Worm (Caenorhabditis elegans) whole organism, young adult: ENCODE measurements around the gene ugt-67.

ENCODE experiments used
- B0019.2 ChIP-seq: fragments of 200-800 bp; sonication (Bioruptor generic); conservative IDR thresholded peaks from 2 replicates; pipeline ENCODE4 v1.3.6; 2022; ENCODE audit warnings: missing genetic modification reagents, missing genetic modification characterization, missing compliant biosample characterization
- B0336.3 ChIP-seq: fragments of 200-800 bp; sonication (Bioruptor generic); IDR thresholded peaks from 2 replicates; pipeline ENCODE4 v1.3.6; 2022; ENCODE audit warnings: missing genetic modification characterization, missing compliant biosample characterization
- C06A6.2 ChIP-seq: fragments of 200-800 bp; sonication (Bioruptor generic); conservative IDR thresholded peaks from 2 replicates; pipeline ENCODE4 v1.3.6; 2022; ENCODE audit warnings: missing genetic modification characterization, missing compliant biosample characterization
- F49E8.2 ChIP-seq: sonication (generic microtip); optimal IDR thresholded peaks from 3 replicates; lab custom pipeline; 2017; ENCODE audit warnings: missing genetic modification characterization, mild to moderate bottlenecking, missing compliant biosample characterization, antibody characterized with exemption, moderate library complexity; ENCODE audit not compliant: insufficient read depth
- F52B5.7 ChIP-seq: sonication (generic microtip); optimal IDR thresholded peaks from 2 replicates; lab custom pipeline; 2016; ENCODE audit warnings: mild to moderate bottlenecking, missing genetic modification characterization, missing compliant biosample characterization
- F57A8.1 ChIP-seq: fragments of 200-800 bp; sonication (Bioruptor generic); optimal IDR thresholded peaks from 2 replicates; lab custom pipeline; 2018; ENCODE audit warnings: mild to moderate bottlenecking, missing genetic modification characterization, moderate library complexity, missing compliant biosample characterization
- K11D2.4 ChIP-seq: fragments of 200-800 bp; sonication (Bioruptor generic); IDR thresholded peaks from 2 replicates; pipeline ENCODE4 v1.3.6; 2022; ENCODE audit warnings: missing genetic modification reagents, missing genetic modification characterization, missing compliant biosample characterization
- T07F8.4 ChIP-seq: sonication (generic microtip); optimal IDR thresholded peaks from 2 replicates; lab custom pipeline; 2016; ENCODE audit warnings: mild to moderate bottlenecking, missing genetic modification characterization, moderate library complexity, missing compliant biosample characterization
- Y56A3A.18 ChIP-seq: fragments of 200-800 bp; sonication (Bioruptor generic); IDR thresholded peaks from 2 replicates; pipeline ENCODE4 v1.3.6; 2022; ENCODE audit warnings: missing genetic modification reagents, missing genetic modification characterization, missing compliant biosample characterization
- Y95B8A.8 ChIP-seq: fragments of 200-800 bp; sonication (Bioruptor generic); IDR thresholded peaks from 2 replicates; pipeline ENCODE4 v1.3.6; 2022; ENCODE audit warnings: missing genetic modification reagents, missing genetic modification characterization, missing compliant biosample characterization
- ZK185.1 ChIP-seq: sonication (generic microtip); optimal IDR thresholded peaks from 2 replicates; lab custom pipeline; 2016; ENCODE audit warnings: mild to moderate bottlenecking, missing genetic modification characterization, missing compliant biosample characterization; ENCODE audit not compliant: poor library complexity, severe bottlenecking
- attf-3 ChIP-seq: fragments of 200-800 bp; sonication (Bioruptor generic); conservative IDR thresholded peaks from 2 replicates; pipeline ENCODE4 v1.3.6; 2022; ENCODE audit warnings: missing genetic modification reagents, missing genetic modification characterization, missing compliant biosample characterization
- attf-5 ChIP-seq: fragments of 200-800 bp; sonication (Bioruptor generic); optimal IDR thresholded peaks from 2 replicates; lab custom pipeline; 2018; ENCODE audit warnings: mild to moderate bottlenecking, missing genetic modification characterization, missing compliant biosample characterization
- attf-6 ChIP-seq: fragments of 200-800 bp; sonication (Bioruptor generic); IDR thresholded peaks from 2 replicates; pipeline ENCODE4 v1.3.6; 2022; ENCODE audit warnings: missing genetic modification reagents, missing genetic modification characterization, missing compliant biosample characterization
- ccch-3 ChIP-seq: fragments of 200-800 bp; sonication (Bioruptor generic); optimal IDR thresholded peaks from 2 replicates; lab custom pipeline; 2018; ENCODE audit warnings: mild to moderate bottlenecking, missing genetic modification characterization, missing compliant biosample characterization
- ceh-40 ChIP-seq: fragments of 200-800 bp; sonication (Bioruptor generic); IDR thresholded peaks from 2 replicates; pipeline ENCODE4 v1.3.6; 2022; ENCODE audit warnings: missing genetic modification characterization, missing compliant biosample characterization
- chd-7 ChIP-seq: sonication (generic microtip); optimal IDR thresholded peaks from 2 replicates; lab custom pipeline; 2016; ENCODE audit warnings: mild to moderate bottlenecking, missing genetic modification characterization, moderate library complexity, missing compliant biosample characterization
- efl-1 ChIP-seq: fragments of 150-350 bp; optimal IDR thresholded peaks from 2 replicates; lab custom pipeline; 2014; ENCODE audit warnings: missing biosample characterization, missing genetic modification reagents, missing genetic modification characterization
- egrh-3 ChIP-seq: fragments of 200-800 bp; sonication (Bioruptor generic); IDR thresholded peaks from 2 replicates; pipeline ENCODE4 v1.3.6; 2022; ENCODE audit warnings: missing genetic modification reagents, missing genetic modification characterization, missing compliant biosample characterization
- fkh-3 ChIP-seq: sonication (generic microtip); optimal IDR thresholded peaks from 2 replicates; lab custom pipeline; 2016; ENCODE audit warnings: mild to moderate bottlenecking, missing genetic modification characterization, missing compliant biosample characterization
- him-1 ChIP-seq: sonication (generic microtip); optimal IDR thresholded peaks from 2 replicates; lab custom pipeline; 2016; ENCODE audit warnings: missing genotype, missing genetic modification reagents, missing genetic modification characterization, missing compliant biosample characterization
- hlh-26 ChIP-seq: fragments of 200-800 bp; sonication (Bioruptor generic); conservative IDR thresholded peaks from 2 replicates; pipeline ENCODE4 v1.3.6; 2022; ENCODE audit warnings: missing genetic modification reagents, missing genetic modification characterization, missing compliant biosample characterization
- hmg-20 ChIP-seq: fragments of 200-800 bp; sonication (Bioruptor generic); IDR thresholded peaks from 2 replicates; pipeline ENCODE4 v1.3.6; 2022; ENCODE audit warnings: missing genetic modification reagents, missing genetic modification characterization, missing compliant biosample characterization
- lin-26 ChIP-seq: fragments of 200-800 bp; sonication (Bioruptor generic); IDR thresholded peaks from 2 replicates; pipeline ENCODE4 v1.3.6; 2022; ENCODE audit warnings: missing genetic modification reagents, missing genetic modification characterization, missing compliant biosample characterization
- lin-35 ChIP-seq, 3 experiments: fragments of 150-350 bp in 2 of 3; sonication (generic microtip) in 1 of 3; optimal IDR thresholded peaks; 2 replicates each; lab custom pipeline; 2014 to 2018; ENCODE audit warnings: missing biosample characterization in 3 of 3, missing genetic modification characterization in 3 of 3, missing genetic modification reagents in 3 of 3
- madf-6 ChIP-seq: fragments of 200-800 bp; sonication (Bioruptor generic); IDR thresholded peaks from 2 replicates; pipeline ENCODE4 v1.3.6; 2022; ENCODE audit warnings: missing genetic modification reagents, missing genetic modification characterization, missing compliant biosample characterization
- madf-8 ChIP-seq: fragments of 200-800 bp; sonication (Bioruptor generic); conservative IDR thresholded peaks from 2 replicates; pipeline ENCODE4 v1.3.6; 2022; ENCODE audit warnings: missing genetic modification reagents, missing genetic modification characterization, missing compliant biosample characterization
- mcd-1 ChIP-seq: fragments of 200-800 bp; sonication (Bioruptor generic); IDR thresholded peaks from 2 replicates; pipeline ENCODE4 v1.3.6; 2022; ENCODE audit warnings: missing genetic modification reagents, missing genetic modification characterization, missing compliant biosample characterization
- mes-4 ChIP-seq: sonication (generic microtip); optimal IDR thresholded peaks from 2 replicates; lab custom pipeline; 2016; ENCODE audit warnings: missing genotype, missing genetic modification characterization, missing compliant biosample characterization
- nfya-1 ChIP-seq: sonication (generic microtip); optimal IDR thresholded peaks from 2 replicates; lab custom pipeline; 2017; ENCODE audit warnings: antibody characterized with exemption, missing compliant biosample characterization, missing genetic modification characterization, borderline replicate concordance; ENCODE audit not compliant: insufficient read depth
- nfya-2 ChIP-seq: fragments of 200-800 bp; sonication (Bioruptor generic); IDR thresholded peaks from 2 replicates; pipeline ENCODE4 v1.3.6; 2022; ENCODE audit warnings: missing genetic modification reagents, missing genetic modification characterization, missing compliant biosample characterization
- pha-4 ChIP-seq: fragments of 150-350 bp; sonication (generic microtip); optimal IDR thresholded peaks from 2 replicates; lab custom pipeline; 2014; ENCODE audit warnings: missing biosample characterization, missing genetic modification reagents, missing genetic modification characterization
- rcor-1 ChIP-seq: fragments of 200-800 bp; sonication (Bioruptor generic); IDR thresholded peaks from 2 replicates; pipeline ENCODE4 v1.3.6; 2022; ENCODE audit warnings: missing genetic modification reagents, missing genetic modification characterization, missing compliant biosample characterization
- somi-1 ChIP-seq: fragments of 200-800 bp; sonication (Bioruptor generic); optimal IDR thresholded peaks from 2 replicates; lab custom pipeline; 2018; ENCODE audit warnings: mild to moderate bottlenecking, missing genetic modification characterization, missing compliant biosample characterization
- tbx-9 ChIP-seq: sonication (generic microtip); optimal IDR thresholded peaks from 2 replicates; lab custom pipeline; 2016; ENCODE audit warnings: borderline replicate concordance, missing genetic modification characterization, inconsistent platforms, missing compliant biosample characterization
- unc-62 ChIP-seq: fragments of 150-350 bp; optimal IDR thresholded peaks from 2 replicates; lab custom pipeline; 2014; ENCODE audit warnings: missing biosample characterization, missing genetic modification reagents, missing genetic modification characterization
- zfh-2 ChIP-seq: fragments of 200-800 bp; sonication (Bioruptor generic); conservative IDR thresholded peaks from 2 replicates; pipeline ENCODE4 v1.3.6; 2022; ENCODE audit warnings: missing genetic modification reagents, missing genetic modification characterization, missing compliant biosample characterization
- ztf-18 ChIP-seq: sonication (generic microtip); optimal IDR thresholded peaks from 2 replicates; lab custom pipeline; 2016; ENCODE audit warnings: missing genotype, mild to moderate bottlenecking, missing genetic modification characterization, missing compliant biosample characterization
- ztf-25 ChIP-seq: fragments of 200-800 bp; sonication (Bioruptor generic); IDR thresholded peaks from 2 replicates; pipeline ENCODE4 v1.3.6; 2022; ENCODE audit warnings: missing genetic modification reagents, missing genetic modification characterization, missing compliant biosample characterization
- ztf-3 ChIP-seq: fragments of 200-800 bp; sonication (Bioruptor generic); optimal IDR thresholded peaks from 2 replicates; lab custom pipeline; 2018; ENCODE audit warnings: mild to moderate bottlenecking, missing genetic modification characterization, missing compliant biosample characterization
- ztf-6 ChIP-seq: fragments of 200-800 bp; sonication (Bioruptor generic); IDR thresholded peaks from 2 replicates; pipeline ENCODE4 v1.3.6; 2022; ENCODE audit warnings: missing genetic modification reagents, missing genetic modification characterization, missing compliant biosample characterization

ugt-67 gene

DNA sequence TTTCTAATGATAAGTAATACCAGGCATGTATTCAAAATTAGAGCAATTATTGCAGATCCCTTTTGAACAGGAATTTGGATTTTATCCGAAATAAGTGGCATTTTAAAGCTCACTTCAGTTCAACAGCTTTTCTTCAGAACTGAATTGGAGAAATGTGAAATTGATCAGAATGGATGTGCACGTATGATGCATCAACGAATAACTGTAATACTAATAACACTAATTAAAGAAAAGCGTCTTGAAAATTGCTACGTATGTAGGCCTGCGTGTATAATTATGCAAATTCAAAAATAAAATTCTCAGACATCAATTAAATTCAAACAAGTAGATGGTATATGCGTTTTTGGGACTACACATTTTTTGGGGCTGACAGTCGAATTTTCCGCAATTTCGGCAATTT, 28.7 kb downstream of the ugt-67 start, which contains the start of gene str-205:
TSS of gene str-205 (minus strand) at position 101 of the 400 bp plus-strand sequence.
- no peak for TF ChIP-seq ztf-25
- TF ChIP-seq B0336.3 (GFP tag; lab: Robert Waterston, UW) = no peak
- TF ChIP-seq ceh-40 (GFP tag; lab: Robert Waterston, UW) = no peak
- no peak for TF ChIP-seq attf-3 (GFP tag; lab: Robert Waterston, UW)
- TF ChIP-seq zfh-2 (GFP tag; lab: Robert Waterston, UW) = no peak
- TF ChIP-seq T07F8.4 (tag; lab: Kevin White, UChicago) = no peak
- TF ChIP-seq mcd-1 (GFP tag; lab: Robert Waterston, UW) = no peak
- TF ChIP-seq madf-8 = no peak
- TF ChIP-seq efl-1 = no peak
- TF ChIP-seq K11D2.4 (GFP tag; lab: Robert Waterston, UW) = no peak
- no peak for TF ChIP-seq lin-26
- TF ChIP-seq lin-35 (GFP tag; optimal IDR thresholded peaks at IDR 0.05; lab: Kevin White, UChicago) = no peak
- no peak for TF ChIP-seq ztf-3 (GFP tag; lab: Kevin White, UChicago)
- no peak for TF ChIP-seq madf-6 (GFP tag; lab: Robert Waterston, UW)
- TF ChIP-seq F57A8.1 (GFP tag; lab: Kevin White, UChicago) = no peak
- no peak for TF ChIP-seq nfya-2 (GFP tag; lab: Robert Waterston, UW)
- TF ChIP-seq C06A6.2 = no peak

DNA sequence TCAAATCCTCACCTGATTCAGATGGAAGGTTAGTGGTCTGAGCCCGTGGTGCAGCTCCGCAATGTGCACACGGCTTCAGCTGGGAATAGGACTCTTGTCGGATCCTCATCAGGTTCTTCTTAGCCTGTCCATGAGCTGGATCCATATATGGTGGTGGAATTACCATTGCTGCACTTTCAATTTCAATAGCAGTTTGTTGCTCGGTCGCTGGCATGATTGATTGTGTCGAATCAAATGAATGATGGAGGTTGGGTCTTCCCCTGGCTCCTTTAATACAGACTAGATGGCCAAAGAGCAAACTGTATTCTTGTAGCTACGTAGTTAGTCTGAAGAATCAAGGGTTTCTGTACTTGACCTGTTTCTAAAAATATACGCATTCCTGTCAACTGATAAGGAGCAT, 31.6 kb downstream of the ugt-67 start, which contains the start of gene C02E7.10:
TSS of gene C02E7.10 (minus strand) at position 232 of the 400 bp plus-strand sequence.
- TF ChIP-seq F49E8.2 (tag; lab: Kevin White, UChicago) = no peak
- TF ChIP-seq K11D2.4 (GFP tag; lab: Robert Waterston, UW) = no peak
- no peak for TF ChIP-seq hmg-20 (GFP tag; lab: Robert Waterston, UW)

DNA sequence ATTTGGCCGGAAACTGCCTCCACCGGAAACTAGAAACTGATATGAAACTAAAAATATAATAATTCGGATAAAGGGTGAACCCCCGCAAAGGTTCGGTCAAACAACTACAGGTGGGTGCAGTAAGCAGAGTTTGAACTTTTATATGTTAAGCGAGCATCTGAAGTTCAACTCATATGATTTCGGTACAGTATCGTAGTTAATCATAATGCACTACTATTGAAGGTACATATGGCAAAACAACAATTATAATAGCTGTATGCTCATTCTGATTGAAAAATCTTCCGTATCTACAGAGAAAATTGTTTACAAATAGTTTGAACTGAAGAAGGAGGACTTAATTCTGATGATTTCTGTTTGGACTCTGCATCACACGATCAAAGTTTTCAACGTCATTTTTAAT, 32.1 kb downstream of the ugt-67 start:
- TF ChIP-seq fkh-3 (tag; lab: Kevin White, UChicago) (no peak), hlh-26 (no peak), F52B5.7 (tag; lab: Kevin White, UChicago) (no peak), somi-1 (GFP tag; lab: Kevin White, UChicago) (no peak), attf-5 (no peak)
- TF ChIP-seq, all 124 proteins: peak for 0

DNA sequence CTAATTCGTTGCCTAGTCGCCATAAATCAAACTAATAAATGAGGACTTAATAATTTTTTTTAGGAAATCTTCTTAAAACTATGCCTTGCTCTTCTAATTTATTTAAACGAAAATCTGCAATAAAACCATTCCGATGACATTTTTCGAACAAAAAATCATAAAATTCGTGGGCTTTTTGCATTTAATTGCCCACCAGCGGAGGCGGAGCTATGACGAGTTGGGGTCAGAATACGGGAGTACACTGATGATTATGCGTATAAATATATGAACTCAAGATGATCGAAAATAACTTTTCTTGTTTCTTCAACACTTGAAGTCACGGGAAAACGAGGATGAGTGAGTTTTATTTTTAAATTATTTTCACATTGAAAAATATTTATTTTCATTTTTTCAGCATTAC, 33.2 kb downstream of the ugt-67 start, which contains the start of gene catp-2:
TSS of gene catp-2 (plus strand) at position 301 of the 400 bp plus-strand sequence.
- TF ChIP-seq nfya-1 (tag; lab: Kevin White, UChicago) (no peak), ztf-18 (tag; lab: Kevin White, UChicago) (no peak), chd-7 (tag; lab: Kevin White, UChicago) (no peak), unc-62 (GFP tag; lab: Kevin White, UChicago) (no peak), egrh-3 (GFP tag; lab: Robert Waterston, UW) (no peak), B0019.2 (GFP tag; lab: Robert Waterston, UW) (no peak), ztf-6 (GFP tag; lab: Robert Waterston, UW) (no peak), Y56A3A.18 (GFP tag; lab: Robert Waterston, UW) (no peak), pha-4 (tag; lab: Kevin White, UChicago) (no peak), ZK185.1 (tag; lab: Kevin White, UChicago) (no peak), mes-4 (tag; lab: Kevin White, UChicago) (no peak), him-1 (tag; lab: Kevin White, UChicago) (no peak), tbx-9 (tag; lab: Kevin White, UChicago) (no peak), ccch-3 (GFP tag; lab: Kevin White, UChicago) (no peak), Y95B8A.8 (GFP tag; lab: Robert Waterston, UW) (no peak), rcor-1 (GFP tag; lab: Robert Waterston, UW) (no peak), attf-6 (GFP tag; lab: Robert Waterston, UW) (no peak)
- TF ChIP-seq, all 124 proteins: peak for 0
